Worm (Caenorhabditis elegans) whole organism, late embryonic: ENCODE data around the gene T05A8.6.

Experiments
- C38D4.7 ChIP-seq: fragments of 200-800 bp; sonication (Bioruptor generic); optimal IDR thresholded peaks from 2 replicates; lab custom pipeline; 2018; ENCODE audit warnings: mild to moderate bottlenecking, missing genetic modification characterization, moderate library complexity, missing compliant biosample characterization
- K09A11.1 ChIP-seq: sonication (generic microtip); optimal IDR thresholded peaks from 2 replicates; lab custom pipeline; 2017; ENCODE audit warnings: antibody characterized with exemption, mild to moderate bottlenecking, missing genetic modification characterization, missing compliant biosample characterization; ENCODE audit not compliant: insufficient read depth
- Y22D7AL.16 ChIP-seq: sonication (generic microtip); optimal IDR thresholded peaks from 2 replicates; lab custom pipeline; 2016; ENCODE audit warnings: missing genetic modification characterization, missing compliant biosample characterization
- ahr-1 ChIP-seq: sonication (generic microtip); optimal IDR thresholded peaks from 2 replicates; lab custom pipeline; 2016; ENCODE audit warnings: missing genetic modification characterization, missing compliant biosample characterization
- ceh-18 ChIP-seq: sonication (generic microtip); optimal IDR thresholded peaks from 2 replicates; lab custom pipeline; 2016; ENCODE audit warnings: missing genetic modification characterization, missing compliant biosample characterization
- ceh-19 ChIP-seq: fragments of 200-800 bp; sonication (Bioruptor generic); optimal IDR thresholded peaks from 2 replicates; lab custom pipeline; 2018; ENCODE audit warnings: mild to moderate bottlenecking, missing genetic modification characterization, missing compliant biosample characterization
- ceh-2 ChIP-seq: sonication (generic microtip); optimal IDR thresholded peaks from 2 replicates; lab custom pipeline; 2016; ENCODE audit warnings: missing genotype, missing genetic modification characterization, missing compliant biosample characterization
- ceh-24 ChIP-seq: sonication (generic microtip); optimal IDR thresholded peaks from 2 replicates; lab custom pipeline; 2016; ENCODE audit warnings: mild to moderate bottlenecking, missing genetic modification characterization, missing compliant biosample characterization
- ceh-30 ChIP-seq: fragments of 150-350 bp; optimal IDR thresholded peaks from 2 replicates; lab custom pipeline; 2014; ENCODE audit warnings: missing biosample characterization, missing genetic modification characterization
- ceh-31 ChIP-seq: sonication (generic microtip); optimal IDR thresholded peaks from 2 replicates; lab custom pipeline; 2016; ENCODE audit warnings: missing genetic modification characterization, missing compliant biosample characterization
- ceh-34 ChIP-seq: sonication (generic microtip); optimal IDR thresholded peaks from 2 replicates; lab custom pipeline; 2016; ENCODE audit warnings: mild to moderate bottlenecking, missing genetic modification characterization, missing compliant biosample characterization
- ceh-45 ChIP-seq: fragments of 200-800 bp; sonication (Bioruptor generic); IDR thresholded peaks from 2 replicates; pipeline ENCODE4 v1.3.6; 2022; ENCODE audit warnings: missing genetic modification reagents, missing genetic modification characterization, missing compliant biosample characterization
- ceh-48 ChIP-seq: sonication (generic microtip); optimal IDR thresholded peaks from 2 replicates; lab custom pipeline; 2016; ENCODE audit warnings: missing genetic modification characterization, inconsistent platforms, missing compliant biosample characterization
- ceh-6 ChIP-seq: fragments of 200-800 bp; sonication (Bioruptor generic); optimal IDR thresholded peaks from 2 replicates; lab custom pipeline; 2018; ENCODE audit warnings: mild to moderate bottlenecking, missing genetic modification characterization, missing compliant biosample characterization
- che-1 ChIP-seq: sonication (generic microtip); optimal IDR thresholded peaks from 2 replicates; lab custom pipeline; 2016; ENCODE audit warnings: mild to moderate bottlenecking, missing genetic modification characterization, missing compliant biosample characterization
- dmd-4 ChIP-seq: sonication (generic microtip); optimal IDR thresholded peaks from 2 replicates; lab custom pipeline; 2016; ENCODE audit warnings: borderline replicate concordance, missing genetic modification characterization, missing compliant biosample characterization
- elt-2 ChIP-seq: sonication (generic microtip); optimal IDR thresholded peaks from 2 replicates; lab custom pipeline; 2016; ENCODE audit warnings: missing genetic modification reagents, missing genetic modification characterization, missing compliant biosample characterization
- elt-4 ChIP-seq: sonication (generic microtip); optimal IDR thresholded peaks from 2 replicates; lab custom pipeline; 2016; ENCODE audit warnings: missing genetic modification characterization, missing compliant biosample characterization
- ets-4 ChIP-seq: sonication (generic microtip); optimal IDR thresholded peaks from 2 replicates; lab custom pipeline; 2016; ENCODE audit warnings: missing genetic modification characterization, missing compliant biosample characterization
- eyg-1 ChIP-seq: sonication (generic microtip); optimal IDR thresholded peaks from 2 replicates; lab custom pipeline; 2016; ENCODE audit warnings: missing genotype, missing genetic modification characterization, missing compliant biosample characterization
- fax-1 ChIP-seq: sonication (generic microtip); optimal IDR thresholded peaks from 2 replicates; lab custom pipeline; 2016; ENCODE audit warnings: missing genotype, missing genetic modification characterization, missing compliant biosample characterization
- fkh-10 ChIP-seq: fragments of 150-350 bp; optimal IDR thresholded peaks from 2 replicates; lab custom pipeline; 2014; ENCODE audit warnings: missing biosample characterization, missing genetic modification reagents, missing genetic modification characterization
- fkh-6 ChIP-seq: sonication (generic microtip); optimal IDR thresholded peaks from 2 replicates; lab custom pipeline; 2016; ENCODE audit warnings: missing genetic modification characterization, missing compliant biosample characterization
- hlh-13 ChIP-seq: fragments of 200-800 bp; sonication (Bioruptor generic); optimal IDR thresholded peaks from 2 replicates; lab custom pipeline; 2018; ENCODE audit warnings: mild to moderate bottlenecking, missing genetic modification characterization, missing compliant biosample characterization
- hlh-30 ChIP-seq: sonication (generic microtip); optimal IDR thresholded peaks from 2 replicates; lab custom pipeline; 2017; ENCODE audit warnings: antibody characterized with exemption, missing genetic modification characterization, missing compliant biosample characterization; ENCODE audit not compliant: insufficient read depth
- hlh-6 ChIP-seq: sonication (generic microtip); optimal IDR thresholded peaks from 2 replicates; lab custom pipeline; 2016; ENCODE audit warnings: missing genotype, missing genetic modification characterization, missing compliant biosample characterization
- lin-11 ChIP-seq: fragments of 200-800 bp; sonication (Bioruptor generic); optimal IDR thresholded peaks from 2 replicates; lab custom pipeline; 2018; ENCODE audit warnings: mild to moderate bottlenecking, missing genetic modification characterization, missing compliant biosample characterization
- madf-2 ChIP-seq: sonication (generic microtip); optimal IDR thresholded peaks from 2 replicates; lab custom pipeline; 2017; ENCODE audit warnings: missing genetic modification characterization, missing compliant biosample characterization
- nfya-1 ChIP-seq: sonication (generic microtip); optimal IDR thresholded peaks from 2 replicates; lab custom pipeline; 2017; ENCODE audit warnings: missing genetic modification characterization, mild to moderate bottlenecking, missing compliant biosample characterization, antibody characterized with exemption, moderate library complexity
- nhr-11 ChIP-seq: fragments of 150-350 bp; optimal IDR thresholded peaks from 2 replicates; lab custom pipeline; 2014; ENCODE audit warnings: missing biosample characterization, missing genetic modification characterization
- nhr-232 ChIP-seq: sonication (generic microtip); optimal IDR thresholded peaks from 2 replicates; lab custom pipeline; 2016; ENCODE audit warnings: missing genetic modification characterization, missing compliant biosample characterization
- odd-2 ChIP-seq: sonication (generic microtip); optimal IDR thresholded peaks from 2 replicates; lab custom pipeline; 2017; ENCODE audit warnings: antibody characterized with exemption, mild to moderate bottlenecking, missing genetic modification characterization, missing compliant biosample characterization
- pat-9 ChIP-seq: fragments of 200-800 bp; sonication (Bioruptor generic); optimal IDR thresholded peaks from 2 replicates; lab custom pipeline; 2018; ENCODE audit warnings: mild to moderate bottlenecking, missing genetic modification characterization, moderate library complexity, missing compliant biosample characterization
- pax-1 ChIP-seq: fragments of 150-350 bp; optimal IDR thresholded peaks from 2 replicates; lab custom pipeline; 2014; ENCODE audit warnings: missing biosample characterization, missing genetic modification characterization
- pha-2 ChIP-seq: sonication (generic microtip); optimal IDR thresholded peaks from 2 replicates; lab custom pipeline; 2017; ENCODE audit warnings: mild to moderate bottlenecking, missing genetic modification characterization, missing compliant biosample characterization
- pha-4 ChIP-seq: fragments of 150-350 bp; optimal IDR thresholded peaks from 2 replicates; lab custom pipeline; 2018; ENCODE audit warnings: missing biosample characterization, missing genetic modification reagents, missing genetic modification characterization
- pqm-1 ChIP-seq: sonication (generic microtip); optimal IDR thresholded peaks from 2 replicates; lab custom pipeline; 2016; ENCODE audit warnings: missing genetic modification characterization, missing compliant biosample characterization
- ref-2 ChIP-seq: sonication (generic microtip); optimal IDR thresholded peaks from 2 replicates; lab custom pipeline; 2016; ENCODE audit warnings: missing genetic modification characterization, missing compliant biosample characterization
- sdc-2 ChIP-seq: sonication (generic microtip); optimal IDR thresholded peaks from 2 replicates; lab custom pipeline; 2016; ENCODE audit warnings: missing genotype, missing genetic modification characterization, missing compliant biosample characterization
- sox-2 ChIP-seq: fragments of 200-800 bp; sonication (Bioruptor generic); IDR thresholded peaks from 2 replicates; pipeline ENCODE4 v1.3.6; 2022; ENCODE audit warnings: missing genetic modification reagents, missing genetic modification characterization, missing compliant biosample characterization
- sox-4 ChIP-seq: sonication (generic microtip); optimal IDR thresholded peaks from 2 replicates; lab custom pipeline; 2017; ENCODE audit warnings: mild to moderate bottlenecking, missing genetic modification characterization, inconsistent platforms, missing compliant biosample characterization
- syd-9 ChIP-seq: sonication (generic microtip); optimal IDR thresholded peaks from 2 replicates; lab custom pipeline; 2016; ENCODE audit warnings: mild to moderate bottlenecking, missing genetic modification characterization, moderate library complexity, missing compliant biosample characterization
- tbx-2 ChIP-seq: sonication (generic microtip); optimal IDR thresholded peaks from 2 replicates; lab custom pipeline; 2016; ENCODE audit warnings: missing genetic modification characterization, missing compliant biosample characterization
- tbx-7 ChIP-seq: sonication (generic microtip); optimal IDR thresholded peaks from 2 replicates; lab custom pipeline; 2016; ENCODE audit warnings: missing genotype, missing genetic modification characterization, missing compliant biosample characterization
- ttx-3 ChIP-seq: sonication (generic microtip); optimal IDR thresholded peaks from 2 replicates; lab custom pipeline; 2016; ENCODE audit warnings: missing genetic modification reagents, missing genetic modification characterization, missing compliant biosample characterization
- unc-55 ChIP-seq: sonication (generic microtip); optimal IDR thresholded peaks from 2 replicates; lab custom pipeline; 2017; ENCODE audit warnings: missing biosample characterization, missing genetic modification reagents, missing genetic modification characterization
- unc-86 ChIP-seq: sonication (generic microtip); optimal IDR thresholded peaks from 2 replicates; lab custom pipeline; 2016; ENCODE audit warnings: missing genetic modification characterization, missing compliant biosample characterization
- zip-5 ChIP-seq: sonication (generic microtip); optimal IDR thresholded peaks from 2 replicates; lab custom pipeline; 2016; ENCODE audit warnings: missing genetic modification characterization, missing compliant biosample characterization
- ztf-16 ChIP-seq: sonication (generic microtip); optimal IDR thresholded peaks from 2 replicates; lab custom pipeline; 2017; ENCODE audit warnings: missing genetic modification characterization, missing compliant biosample characterization

The T05A8.6 gene

DNA sequence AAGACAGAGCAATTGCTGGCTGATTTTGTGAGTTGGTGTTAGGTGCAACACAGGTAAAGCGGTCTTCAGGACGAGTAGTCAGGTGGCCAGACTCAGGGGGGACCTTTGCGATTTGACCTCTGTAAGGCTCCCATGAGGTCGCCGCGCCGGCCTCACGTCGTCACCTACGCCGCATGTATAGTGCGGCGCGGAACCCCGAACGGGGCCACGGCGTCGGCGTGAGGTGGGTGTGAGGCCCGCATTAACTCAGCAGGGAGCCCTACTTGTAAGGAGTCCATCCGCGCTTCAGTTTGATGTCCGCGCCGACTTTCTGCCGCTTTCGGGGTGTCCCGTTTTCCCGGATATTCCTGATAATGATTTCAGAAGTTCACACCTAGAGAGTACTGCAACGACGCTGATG lies 15.1 kb upstream of the T05A8.6 start:
- TF ChIP-seq ceh-19 (no peak), ceh-34 (no peak), che-1 (no peak), elt-4 (tag; lab: Kevin White, UChicago) (peak; percentile 29), odd-2 (no peak), nfya-1 (tag; lab: Kevin White, UChicago) (no peak), pha-2 (tag; lab: Kevin White, UChicago) (no peak)

DNA sequence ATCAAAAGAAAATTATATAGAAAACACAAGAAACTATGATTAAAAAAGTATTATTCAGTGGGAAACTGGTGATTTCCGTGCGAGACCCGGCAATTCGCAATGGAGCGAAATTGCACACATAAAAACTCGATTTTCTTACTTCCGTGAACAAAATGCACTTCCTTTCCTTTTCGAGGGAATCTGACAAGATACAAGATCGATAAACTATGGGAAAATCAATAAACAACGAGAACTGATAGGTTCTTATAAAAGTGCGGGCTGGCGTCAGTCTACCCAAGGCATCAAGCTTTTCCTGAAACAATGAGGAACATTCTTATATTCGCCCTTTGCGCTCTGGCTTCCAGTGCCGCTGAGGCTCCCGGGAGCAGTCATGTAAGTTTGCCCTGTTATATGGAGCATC lies 13.5 kb upstream of the T05A8.6 start, which contains the start of gene F29A7.3:
TSS of gene F29A7.3 (plus strand) at position 301 of the 400 bp plus-strand sequence.
- no peak for TF ChIP-seq K09A11.1 (tag; lab: Kevin White, UChicago)
- peak; percentile 8 for TF ChIP-seq ceh-48
- TF ChIP-seq ceh-24 (tag; lab: Kevin White, UChicago), result no peak
- no peak for TF ChIP-seq madf-2 (tag; lab: Kevin White, UChicago)
- no peak for TF ChIP-seq zip-5 (tag; lab: Kevin White, UChicago)
- no peak for TF ChIP-seq syd-9 (tag; lab: Kevin White, UChicago)
- TF ChIP-seq elt-4 (tag; lab: Kevin White, UChicago), result no peak

DNA sequence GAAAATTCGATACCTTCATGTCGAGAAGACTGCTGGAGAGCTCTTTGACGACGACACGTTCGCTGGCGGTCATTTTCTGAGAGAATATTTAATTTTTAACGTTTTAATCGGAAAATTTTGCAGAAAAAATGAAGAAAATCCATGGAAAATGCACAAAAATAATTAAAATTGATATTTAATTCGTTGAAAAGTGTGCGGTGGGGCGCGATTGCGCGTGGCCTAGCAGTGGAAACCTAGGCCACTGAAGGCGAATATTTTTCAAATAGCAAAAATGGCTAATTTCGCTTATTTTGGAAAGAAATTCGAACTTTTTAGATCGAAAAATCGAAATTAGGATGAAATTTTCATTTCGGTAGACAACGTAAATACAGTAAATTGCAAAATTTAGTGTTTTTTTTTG lies 13.0 kb upstream of the T05A8.6 start, which contains the start of gene F29A7.6:
TSS of gene F29A7.6 (minus strand) at position 76 of the 400 bp plus-strand sequence.
- TF ChIP-seq ahr-1 (tag; lab: Kevin White, UChicago) (no peak), ceh-6 (GFP tag; lab: Kevin White, UChicago) (no peak), dmd-4 (no peak), fax-1 (tag; lab: Kevin White, UChicago) (peak; percentile 32), ceh-34 (peak; percentile 43), C38D4.7 (no peak), sox-2 (GFP tag; lab: Robert Waterston, UW) (no peak), sox-4 (tag; lab: Kevin White, UChicago) (no peak), ceh-30 (tag; lab: Kevin White, UChicago) (peak; percentile 16), ceh-2 (tag; lab: Kevin White, UChicago) (peak; percentile 75), ceh-45 (GFP tag; lab: Robert Waterston, UW) (no peak), pax-1 (tag; lab: Kevin White, UChicago) (no peak), lin-11 (tag; lab: Kevin White, UChicago) (no peak), fkh-6 (tag; lab: Kevin White, UChicago) (no peak), pat-9 (no peak), eyg-1 (peak; percentile 4), Y22D7AL.16 (tag; lab: Kevin White, UChicago) (no peak), nhr-232 (tag; lab: Kevin White, UChicago) (no peak), hlh-13 (GFP tag; lab: Kevin White, UChicago) (no peak), nhr-11 (tag; lab: Kevin White, UChicago) (no peak), pha-4 (tag; lab: Kevin White, UChicago) (no peak), unc-86 (tag; lab: Kevin White, UChicago) (no peak), ceh-18 (tag; lab: Kevin White, UChicago) (no peak), ceh-31 (tag; lab: Kevin White, UChicago) (peak; percentile 85), syd-9 (tag; lab: Kevin White, UChicago) (no peak), ref-2 (tag; lab: Kevin White, UChicago) (no peak), ceh-48 (no peak), sdc-2 (tag; lab: Kevin White, UChicago) (no peak), elt-2 (tag; lab: Kevin White, UChicago) (no peak), che-1 (peak; percentile 2), ets-4 (tag; lab: Kevin White, UChicago) (peak; percentile 68), pqm-1 (no peak), tbx-7 (tag; lab: Kevin White, UChicago) (peak; percentile 68), pha-2 (tag; lab: Kevin White, UChicago) (no peak), ttx-3 (tag; lab: Kevin White, UChicago) (no peak), hlh-30 (tag; lab: Kevin White, UChicago) (no peak), ztf-16 (tag; lab: Kevin White, UChicago) (no peak), hlh-6 (tag; lab: Kevin White, UChicago) (no peak), tbx-2 (tag; lab: Kevin White, UChicago) (peak; percentile 77), unc-55 (no peak), ceh-24 (tag; lab: Kevin White, UChicago) (no peak), zip-5 (tag; lab: Kevin White, UChicago) (peak; percentile 51), fkh-10 (no peak)
